Fruit fly (Drosophila melanogaster): ENCODE results near the gene CG12520.

The CG12520 gene

dm6 chr3L:12889353-12889820 is 13.2 kb downstream of the CG12520 start, which contains the start of gene CG43894 (continued):
- TF ChIP-seq stc (GFP tag; IDR thresholded peaks at IDR 0.05), result no peak
- no peak for TF ChIP-seq CG10267 (tag; optimal IDR thresholded peaks at IDR 0.05)
- no peak for TF ChIP-seq NFAT (GFP tag; IDR thresholded peaks at IDR 0.05)
- TF ChIP-seq rib (GFP tag; IDR thresholded peaks at IDR 0.05), result no peak
- TF ChIP-seq Hand (GFP tag; optimal IDR thresholded peaks at IDR 0.05), result no peak
- TF ChIP-seq gsb-n (tag; optimal IDR thresholded peaks at IDR 0.05), result no peak
- TF ChIP-seq CG15514 (GFP tag; optimal IDR thresholded peaks at IDR 0.05), result peak; percentile 20
- TF ChIP-seq CG34376 (GFP tag; optimal IDR thresholded peaks at IDR 0.05), result peak; percentile 80
- peak; percentile 99 for TF ChIP-seq cwo (GFP tag; optimal IDR thresholded peaks at IDR 0.05)
- TF ChIP-seq ara (GFP tag; IDR thresholded peaks at IDR 0.05), result no peak
- no peak for TF ChIP-seq jing (GFP tag; optimal IDR thresholded peaks at IDR 0.05)
- TF ChIP-seq PHDP (tag; optimal IDR thresholded peaks at IDR 0.05), result peak; percentile 44
- TF ChIP-seq Hey (tag; optimal IDR thresholded peaks at IDR 0.05), result peak; percentile 51
- peak; percentile 80 for TF ChIP-seq grn (GFP tag; optimal IDR thresholded peaks at IDR 0.05)
- no peak for TF ChIP-seq CG10366 (GFP tag; IDR thresholded peaks at IDR 0.05)
- no peak for TF ChIP-seq ftz-f1 (GFP tag; optimal IDR thresholded peaks at IDR 0.05)
- peak; percentile 9 for TF ChIP-seq schlank (tag; optimal IDR thresholded peaks at IDR 0.05)
- TF ChIP-seq lab (GFP tag; optimal IDR thresholded peaks at IDR 0.05), result peak; percentile 59
- no peak for TF ChIP-seq oc (tag; optimal IDR thresholded peaks at IDR 0.05)
- TF ChIP-seq CG17328 (GFP tag; IDR thresholded peaks at IDR 0.05), result no peak
- TF ChIP-seq D19B (GFP tag; optimal IDR thresholded peaks at IDR 0.05), result no peak
- TF ChIP-seq CG3065 (GFP tag; optimal IDR thresholded peaks at IDR 0.05), result no peak
- TF ChIP-seq CG13296 (GFP tag; optimal IDR thresholded peaks at IDR 0.05), result peak; percentile 52
- no peak for TF ChIP-seq CG30431 (GFP tag; optimal IDR thresholded peaks at IDR 0.05)
- TF ChIP-seq CG6272 (GFP tag; IDR thresholded peaks at IDR 0.05), result no peak
- TF ChIP-seq CG9817 (tag; optimal IDR thresholded peaks at IDR 0.05), result no peak
- TF ChIP-seq MTF-1 (GFP tag; optimal IDR thresholded peaks at IDR 0.05; ENCODE audit: borderline replicate concordance), result peak; percentile 21
- peak; percentile 6 for TF ChIP-seq CG6854 (GFP tag; optimal IDR thresholded peaks at IDR 0.05)
- TF ChIP-seq B-H2 (GFP tag; optimal IDR thresholded peaks at IDR 0.05), result peak; percentile 16
- no peak for TF ChIP-seq fd3F (GFP tag; optimal IDR thresholded peaks at IDR 0.05)
- no peak for TF ChIP-seq CkIIα-i1 (GFP tag; IDR thresholded peaks at IDR 0.05)
- TF ChIP-seq HmgZ (tag; optimal IDR thresholded peaks at IDR 0.05), result peak; percentile 2
- TF ChIP-seq odd (GFP tag; optimal IDR thresholded peaks at IDR 0.05), result peak; percentile 16
- peak; percentile 6 for TF ChIP-seq tap (tag; optimal IDR thresholded peaks at IDR 0.05)
- peak; percentile 9 for TF ChIP-seq scrt (GFP tag; optimal IDR thresholded peaks at IDR 0.05)
- peak; percentile 17 for TF ChIP-seq CG12071 (GFP tag; optimal IDR thresholded peaks at IDR 0.05)
- no peak for TF ChIP-seq CG16863 (GFP tag; optimal IDR thresholded peaks at IDR 0.05)
- TF ChIP-seq CG8281 (tag; optimal IDR thresholded peaks at IDR 0.05), result peak; percentile 41
- no peak for TF ChIP-seq CG1603 (tag; optimal IDR thresholded peaks at IDR 0.05)
- TF ChIP-seq gfzf (GFP tag; optimal IDR thresholded peaks at IDR 0.05), result no peak
- TF ChIP-seq CG4328 (GFP tag; optimal IDR thresholded peaks at IDR 0.05), result no peak
- TF ChIP-seq chinmo (GFP tag; IDR thresholded peaks at IDR 0.05; ENCODE audit: partially characterized antibody), result 0 out of 4 replicates have a peak, but pooled peaks have one; percentile 63
- TF ChIP-seq CG4820 (GFP tag; optimal IDR thresholded peaks at IDR 0.05), result no peak
- no peak for TF ChIP-seq CG18011 (GFP tag; optimal IDR thresholded peaks at IDR 0.05)
- TF ChIP-seq GATAe (GFP tag; conservative IDR thresholded peaks at IDR 0.05), result peak; percentile 83
- TF ChIP-seq gcm (GFP tag; optimal IDR thresholded peaks at IDR 0.05), result no peak
- TF ChIP-seq CG16813 (GFP tag; IDR thresholded peaks at IDR 0.05; ENCODE audit: partially characterized antibody), result no peak
- no peak for TF ChIP-seq HLH4C (GFP tag; IDR thresholded peaks at IDR 0.05; ENCODE audit: partially characterized antibody)
- no peak for TF ChIP-seq lilli (GFP tag; optimal IDR thresholded peaks at IDR 0.05)
- peak; percentile 33 for TF ChIP-seq caup (GFP tag; optimal IDR thresholded peaks at IDR 0.05; ENCODE audit: severe bottlenecking)

All from whole organism, embryonic.